Worm (Caenorhabditis elegans) whole organism, L4 larva: Measurements from ENCODE around the gene dnj-22.
A peak's percentile ranks its signal among the peaks of the same experiment; 100 is the strongest.

Experiments
- F37D6.2 ChIP-seq: sonication (generic microtip); optimal IDR thresholded peaks from 2 replicates; lab custom pipeline; 2016; ENCODE audit warnings: mild to moderate bottlenecking, missing genetic modification characterization, missing compliant biosample characterization
- T20F7.1 ChIP-seq: fragments of 200-800 bp; sonication (Bioruptor generic); optimal IDR thresholded peaks from 2 replicates; lab custom pipeline; 2018; ENCODE audit warnings: mild to moderate bottlenecking, missing genetic modification characterization, missing compliant biosample characterization
- Y105C5A.15 ChIP-seq: fragments of 200-800 bp; sonication (Bioruptor generic); IDR thresholded peaks from 2 replicates; pipeline ENCODE4 v1.3.6; 2022; ENCODE audit warnings: missing genetic modification characterization, missing compliant biosample characterization
- aha-1 ChIP-seq: fragments of 150-350 bp; peaks from one replicate; lab custom pipeline; 2014; ENCODE audit warnings: missing biosample characterization, missing genetic modification characterization
- ama-1 ChIP-seq: fragments of 150-350 bp; optimal IDR thresholded peaks from 2 replicates; lab custom pipeline; 2014; ENCODE audit warnings: inconsistent platforms, mixed read lengths
- arid-1 ChIP-seq: fragments of 200-800 bp; sonication (Bioruptor generic); conservative IDR thresholded peaks from 2 replicates; pipeline ENCODE4 v1.3.6; 2022; ENCODE audit warnings: missing genetic modification reagents, missing genetic modification characterization, missing compliant biosample characterization
- ceh-20 ChIP-seq: fragments of 200-800 bp; sonication (Bioruptor generic); IDR thresholded peaks from 2 replicates; pipeline ENCODE4 v1.3.6; 2022; ENCODE audit warnings: missing genetic modification reagents, missing genetic modification characterization, missing compliant biosample characterization
- ceh-44 ChIP-seq: fragments of 200-800 bp; sonication (Bioruptor generic); IDR thresholded peaks from 2 replicates; pipeline ENCODE4 v1.3.6; 2022; ENCODE audit warnings: missing genetic modification reagents, missing genetic modification characterization, missing compliant biosample characterization
- ceh-62 ChIP-seq: sonication (generic microtip); optimal IDR thresholded peaks from 2 replicates; lab custom pipeline; 2017; ENCODE audit warnings: missing biosample characterization, missing genetic modification characterization
- ceh-82 ChIP-seq: sonication (generic microtip); optimal IDR thresholded peaks from 2 replicates; lab custom pipeline; 2017; ENCODE audit warnings: missing biosample characterization, missing genetic modification characterization
- daf-16 ChIP-seq, 3 experiments: sonication (generic microtip); optimal IDR thresholded peaks; 2 replicates each; lab custom pipeline; 2016 to 2017; ENCODE audit warnings: missing genetic modification characterization in 3 of 3, missing genetic modification reagents in 3 of 3, mild to moderate bottlenecking in 2 of 3, missing compliant biosample characterization in 2 of 3, missing biosample characterization in 1 of 3, moderate library complexity in 1 of 3
- dmd-8 ChIP-seq: fragments of 200-800 bp; sonication (Bioruptor generic); IDR thresholded peaks from 2 replicates; pipeline ENCODE4 v1.3.6; 2022; ENCODE audit warnings: missing genetic modification characterization, missing compliant biosample characterization
- dve-1 ChIP-seq: sonication (generic microtip); optimal IDR thresholded peaks from 2 replicates; lab custom pipeline; 2017; ENCODE audit warnings: antibody characterized with exemption, mild to moderate bottlenecking, missing genetic modification characterization, missing compliant biosample characterization; ENCODE audit not compliant: insufficient read depth
- egl-27 ChIP-seq: sonication (generic microtip); optimal IDR thresholded peaks from 3 replicates; lab custom pipeline; 2017; ENCODE audit warnings: missing biosample characterization, missing genetic modification reagents, missing genetic modification characterization
- egl-43 ChIP-seq: fragments of 200-800 bp; sonication (Bioruptor generic); IDR thresholded peaks from 2 replicates; pipeline ENCODE4 v1.3.6; 2022; ENCODE audit warnings: missing genetic modification reagents, missing genetic modification characterization, missing compliant biosample characterization
- fkh-10 ChIP-seq: fragments of 150-350 bp; optimal IDR thresholded peaks from 2 replicates; lab custom pipeline; 2014; ENCODE audit warnings: missing biosample characterization, missing genetic modification reagents, missing genetic modification characterization
- hif-1 ChIP-seq, 2 experiments: sonication (generic microtip); optimal IDR thresholded peaks; 2 replicates each; lab custom pipeline; 2016 to 2017; ENCODE audit warnings: missing compliant biosample characterization in 2 of 2, missing genetic modification characterization in 2 of 2, missing genetic modification reagents in 2 of 2, missing genotype in 2 of 2, mild to moderate bottlenecking in 1 of 2
- hlh-11 ChIP-seq: fragments of 200-800 bp; sonication (Bioruptor generic); optimal IDR thresholded peaks from 2 replicates; lab custom pipeline; 2018; ENCODE audit warnings: mild to moderate bottlenecking, missing genetic modification characterization, missing compliant biosample characterization
- hlh-30 ChIP-seq: sonication (generic microtip); optimal IDR thresholded peaks from 2 replicates; lab custom pipeline; 2017; ENCODE audit warnings: antibody characterized with exemption, mild to moderate bottlenecking, missing genetic modification characterization, missing compliant biosample characterization; ENCODE audit not compliant: insufficient read depth
- hmg-1.1 ChIP-seq: fragments of 200-800 bp; sonication (Bioruptor generic); IDR thresholded peaks from 2 replicates; pipeline ENCODE4 v1.3.6; 2022; ENCODE audit warnings: missing genetic modification reagents, missing genetic modification characterization, missing compliant biosample characterization
- jun-1 ChIP-seq: fragments of 150-350 bp; optimal IDR thresholded peaks from 2 replicates; lab custom pipeline; 2014; ENCODE audit warnings: missing biosample characterization, missing genetic modification reagents, missing genetic modification characterization
- lin-13 ChIP-seq: fragments of 150-350 bp; optimal IDR thresholded peaks from 2 replicates; lab custom pipeline; 2014; ENCODE audit warnings: missing biosample characterization, missing genetic modification reagents, missing genetic modification characterization
- lin-15B ChIP-seq: fragments of 150-350 bp; sonication (generic microtip); optimal IDR thresholded peaks from 3 replicates; lab custom pipeline; 2014; ENCODE audit warnings: missing biosample characterization, missing genetic modification characterization
- lsy-2 ChIP-seq, 2 experiments: fragments of 150-350 bp in 1 of 2; sonication (generic microtip) in 1 of 2; optimal IDR thresholded peaks; 2 replicates each; lab custom pipeline; 2014 to 2017; ENCODE audit warnings: missing biosample characterization in 2 of 2, missing genetic modification characterization in 2 of 2
- madf-5 ChIP-seq, 2 experiments: fragments of 200-800 bp; sonication (Bioruptor generic); IDR thresholded peaks; 2 replicates each; pipeline ENCODE4 v1.3.6; 2022; ENCODE audit warnings: missing compliant biosample characterization in 2 of 2, missing genetic modification characterization in 2 of 2
- mep-1 ChIP-seq: fragments of 150-350 bp; sonication (generic microtip); optimal IDR thresholded peaks from 3 replicates; lab custom pipeline; 2014; ENCODE audit warnings: missing biosample characterization, missing genetic modification characterization
- mxl-3 ChIP-seq: fragments of 200-800 bp; sonication (Bioruptor generic); optimal IDR thresholded peaks from 2 replicates; lab custom pipeline; 2018; ENCODE audit warnings: mild to moderate bottlenecking, missing genetic modification characterization, missing compliant biosample characterization
- nhr-10 ChIP-seq: fragments of 150-350 bp; optimal IDR thresholded peaks from 2 replicates; lab custom pipeline; 2014; ENCODE audit warnings: missing biosample characterization, missing genetic modification characterization
- nhr-102 ChIP-seq: sonication (generic microtip); optimal IDR thresholded peaks from 2 replicates; lab custom pipeline; 2016; ENCODE audit warnings: mild to moderate bottlenecking, missing genetic modification characterization, moderate library complexity, missing compliant biosample characterization
- nhr-11 ChIP-seq: fragments of 150-350 bp; optimal IDR thresholded peaks from 2 replicates; lab custom pipeline; 2014; ENCODE audit warnings: missing biosample characterization, missing genetic modification characterization
- nhr-111 ChIP-seq: fragments of 200-800 bp; sonication (Bioruptor generic); optimal IDR thresholded peaks from 2 replicates; lab custom pipeline; 2018; ENCODE audit warnings: mild to moderate bottlenecking, missing genetic modification characterization, missing compliant biosample characterization
- nhr-237 ChIP-seq: sonication (generic microtip); optimal IDR thresholded peaks from 2 replicates; lab custom pipeline; 2017; ENCODE audit warnings: missing biosample characterization, missing genetic modification characterization
- nhr-25 ChIP-seq: sonication (generic microtip); optimal IDR thresholded peaks from 2 replicates; lab custom pipeline; 2017; ENCODE audit warnings: missing genetic modification characterization, mild to moderate bottlenecking, missing compliant biosample characterization, antibody characterized with exemption, moderate library complexity, borderline replicate concordance; ENCODE audit not compliant: insufficient read depth
- nhr-28 ChIP-seq: fragments of 150-350 bp; optimal IDR thresholded peaks from 2 replicates; lab custom pipeline; 2014; ENCODE audit warnings: missing biosample characterization, missing genetic modification characterization
- nhr-41 ChIP-seq: fragments of 200-800 bp; sonication (Bioruptor generic); IDR thresholded peaks from 2 replicates; pipeline ENCODE4 v1.3.6; 2022; ENCODE audit warnings: missing genetic modification reagents, missing genetic modification characterization, missing compliant biosample characterization
- nhr-42 ChIP-seq: fragments of 200-800 bp; sonication (Bioruptor generic); IDR thresholded peaks from 2 replicates; pipeline ENCODE4 v1.3.6; 2022; ENCODE audit warnings: missing genetic modification characterization, missing compliant biosample characterization
- nhr-6 ChIP-seq: fragments of 150-350 bp; optimal IDR thresholded peaks from 2 replicates; lab custom pipeline; 2014; ENCODE audit warnings: missing biosample characterization, missing genetic modification characterization
- nhr-76 ChIP-seq: fragments of 150-350 bp; optimal IDR thresholded peaks from 2 replicates; lab custom pipeline; 2014; ENCODE audit warnings: missing biosample characterization, missing genetic modification characterization
- nhr-77 ChIP-seq: fragments of 150-350 bp; optimal IDR thresholded peaks from 2 replicates; lab custom pipeline; 2014; ENCODE audit warnings: missing biosample characterization, missing genetic modification characterization
- pha-4 ChIP-seq, 2 experiments: fragments of 150-350 bp in 1 of 2; fragments of 200-800 bp in 1 of 2; sonication (Bioruptor generic) in 1 of 2; IDR thresholded peaks in 1 of 2; optimal IDR thresholded peaks in 1 of 2; 2 replicates each; pipeline versions ENCODE4 v1.3.6 to Lab custom; 2014 to 2022; ENCODE audit warnings: missing genetic modification characterization in 2 of 2, missing genetic modification reagents in 2 of 2, missing biosample characterization in 1 of 2, missing compliant biosample characterization in 1 of 2
- pqm-1 ChIP-seq: sonication (generic microtip); optimal IDR thresholded peaks from 2 replicates; lab custom pipeline; 2017; ENCODE audit warnings: missing biosample characterization, missing genetic modification characterization
- rbr-2 ChIP-seq: sonication (generic microtip); optimal IDR thresholded peaks from 2 replicates; lab custom pipeline; 2016; ENCODE audit warnings: missing genotype, missing genetic modification characterization, missing compliant biosample characterization
- saeg-2 ChIP-seq: fragments of 200-800 bp; sonication (Bioruptor generic); IDR thresholded peaks from 2 replicates; pipeline ENCODE4 v1.3.6; 2022; ENCODE audit warnings: missing genetic modification reagents, missing genetic modification characterization, missing compliant biosample characterization
- skn-1 ChIP-seq: fragments of 150-350 bp; optimal IDR thresholded peaks from 2 replicates; lab custom pipeline; 2014; ENCODE audit warnings: missing biosample characterization, missing genetic modification characterization
- snpc-4 ChIP-seq: fragments of 150-350 bp; optimal IDR thresholded peaks from 2 replicates; lab custom pipeline; 2014; ENCODE audit warnings: missing biosample characterization, missing genetic modification characterization
- unc-130 ChIP-seq: sonication (generic microtip); optimal IDR thresholded peaks from 2 replicates; lab custom pipeline; 2016; ENCODE audit warnings: missing genetic modification reagents, missing genetic modification characterization, missing compliant biosample characterization
- unc-62 ChIP-seq, 3 experiments: fragments of 150-350 bp in 1 of 3; sonication (generic microtip); optimal IDR thresholded peaks in 2 of 3; peaks in 1 of 3; 1 replicate in 1 of 3; 2 replicates in 2 of 3; lab custom pipeline; 2014 to 2017; ENCODE audit warnings: missing biosample characterization in 3 of 3, missing genetic modification characterization in 3 of 3, missing genetic modification reagents in 3 of 3, missing genotype in 1 of 3
- vab-7 ChIP-seq: fragments of 200-800 bp; sonication (Bioruptor generic); IDR thresholded peaks from 2 replicates; pipeline ENCODE4 v1.3.6; 2022; ENCODE audit warnings: missing genetic modification reagents, missing genetic modification characterization, missing compliant biosample characterization
- ztf-11 ChIP-seq: fragments of 150-350 bp; optimal IDR thresholded peaks from 2 replicates; lab custom pipeline; 2014; ENCODE audit warnings: missing biosample characterization, missing genetic modification characterization

dnj-22 gene

DNA sequence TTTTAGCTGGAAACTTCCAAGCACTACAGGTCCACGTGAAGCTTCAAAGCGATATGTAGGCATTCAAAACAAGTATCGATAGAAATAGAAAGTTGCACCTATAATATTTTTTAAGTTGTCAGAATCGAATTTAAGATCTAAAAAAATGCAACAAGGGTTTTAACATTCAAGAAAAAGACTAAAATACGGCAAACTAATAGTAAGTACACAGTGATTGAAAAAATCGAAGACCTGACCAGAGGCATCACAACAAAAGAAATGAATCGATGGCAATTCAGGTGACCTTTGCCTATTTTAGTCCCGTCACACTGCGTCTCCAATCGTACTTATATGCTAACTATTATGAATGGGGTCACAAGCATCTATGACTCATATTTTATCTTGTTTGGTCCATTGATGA lies 14.0 kb downstream of the dnj-22 start, which contains the start of gene T23B12.5:
TSS of gene T23B12.5 (minus strand) at position 101 of the 400 bp plus-strand sequence.
- no peak for TF ChIP-seq hmg-1.1 (GFP tag; lab: Robert Waterston, UW)
- TF ChIP-seq pqm-1 (tag; lab: Kevin White, UChicago) = no peak
- TF ChIP-seq ztf-11 (tag; lab: Kevin White, UChicago) = no peak
- no peak for TF ChIP-seq ceh-20 (GFP tag; lab: Robert Waterston, UW)
- TF ChIP-seq nhr-41 (GFP tag; lab: Robert Waterston, UW) = no peak
- TF ChIP-seq rbr-2 = no peak
- no peak for TF ChIP-seq nhr-28 (tag; lab: Kevin White, UChicago)
- no peak for TF ChIP-seq F37D6.2 (tag; lab: Kevin White, UChicago)
- no peak for TF ChIP-seq ceh-82 (tag; lab: Kevin White, UChicago)
- no peak for TF ChIP-seq snpc-4
- no peak for TF ChIP-seq arid-1 (GFP tag; lab: Robert Waterston, UW)
- TF ChIP-seq nhr-6 (tag; lab: Kevin White, UChicago) = no peak
- no peak for TF ChIP-seq lin-15B
- TF ChIP-seq jun-1 (tag; lab: Kevin White, UChicago) = no peak
- no peak for TF ChIP-seq nhr-42 (GFP tag; lab: Robert Waterston, UW)
- no peak for TF ChIP-seq nhr-237 (tag; lab: Kevin White, UChicago)
- no peak for TF ChIP-seq unc-62 (GFP tag; optimal IDR thresholded peaks at IDR 0.05 in 1 of 2; lab: Kevin White, UChicago)
- TF ChIP-seq unc-62 (tag; optimal IDR thresholded peaks at IDR 0.05; lab: Kevin White, UChicago) = no peak
- TF ChIP-seq skn-1 (tag; lab: Kevin White, UChicago) = no peak
- TF ChIP-seq saeg-2 (GFP tag; lab: Robert Waterston, UW) = no peak
- no peak for TF ChIP-seq dmd-8 (GFP tag; lab: Robert Waterston, UW)

DNA sequence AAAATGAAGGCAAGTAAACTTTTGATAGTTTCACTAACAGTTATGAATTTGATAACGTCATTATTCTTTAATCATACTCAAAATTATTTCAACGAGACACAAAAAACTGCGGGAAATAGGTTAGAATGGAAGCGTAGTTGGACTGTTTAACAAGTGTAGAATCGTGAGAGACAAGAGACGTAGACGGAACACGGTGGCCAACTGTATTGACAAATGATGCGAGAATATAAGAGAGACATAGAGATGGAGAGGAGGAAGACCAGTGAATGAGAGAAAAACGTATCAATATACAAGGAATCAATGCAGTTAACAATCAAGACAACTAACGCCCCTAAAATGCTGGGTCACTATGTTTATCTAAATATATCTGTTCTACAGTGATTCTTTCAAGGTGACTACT lies 16.3 kb downstream of the dnj-22 start:
- TF ChIP-seq nhr-28 (tag; lab: Kevin White, UChicago) = peak; percentile 88
- no peak for TF ChIP-seq hif-1 (tag; optimal IDR thresholded peaks at IDR 0.05; lab: Kevin White, UChicago)
- no peak for TF ChIP-seq ceh-62
- no peak for TF ChIP-seq unc-130 (GFP tag; lab: Kevin White, UChicago)
- no peak for TF ChIP-seq nhr-10 (tag; lab: Kevin White, UChicago)
- no peak for TF ChIP-seq nhr-11
- no peak for TF ChIP-seq nhr-76 (tag; lab: Kevin White, UChicago)
- no peak for TF ChIP-seq ama-1 (lab: Kevin White, UChicago)
- TF ChIP-seq hlh-11 (tag; lab: Kevin White, UChicago) = peak; percentile 76
- no peak for TF ChIP-seq dmd-8 (GFP tag; lab: Robert Waterston, UW)
- TF ChIP-seq pqm-1 (tag; lab: Kevin White, UChicago) = peak; percentile 56
- TF ChIP-seq aha-1 = peak; percentile 42
- TF ChIP-seq nhr-111 (GFP tag; lab: Kevin White, UChicago) = no peak
- no peak for TF ChIP-seq daf-16 (GFP tag; optimal IDR thresholded peaks at IDR 0.05; lab: Kevin White, UChicago)
- peak; percentile 83 for TF ChIP-seq daf-16 (tag; optimal IDR thresholded peaks at IDR 0.05; lab: Kevin White, UChicago)
- TF ChIP-seq arid-1 (GFP tag; lab: Robert Waterston, UW) = no peak
- TF ChIP-seq nhr-25 (tag; lab: Kevin White, UChicago) = peak; percentile 48
- no peak for TF ChIP-seq pha-4 (GFP tag; IDR thresholded peaks at IDR 0.05; lab: Robert Waterston, UW)
- TF ChIP-seq pha-4 (tag; optimal IDR thresholded peaks at IDR 0.05; lab: Kevin White, UChicago) = peak; percentile 2
- TF ChIP-seq hlh-30 (tag; lab: Kevin White, UChicago) = no peak
- TF ChIP-seq madf-5 (GFP tag; IDR thresholded peaks at IDR 0.05; lab: Robert Waterston, UW) = no peak
- TF ChIP-seq egl-27 (tag; lab: Kevin White, UChicago) = no peak
- TF ChIP-seq mep-1 (tag; lab: Kevin White, UChicago) = peak; percentile 38
- no peak for TF ChIP-seq Y105C5A.15 (GFP tag; lab: Robert Waterston, UW)
- TF ChIP-seq vab-7 = no peak
- TF ChIP-seq lin-13 (GFP tag; lab: Kevin White, UChicago) = no peak
- TF ChIP-seq hmg-1.1 (GFP tag; lab: Robert Waterston, UW) = no peak
- TF ChIP-seq nhr-102 = no peak
- peak; percentile 10 for TF ChIP-seq mxl-3
- peak in 1 of 2 experiments; percentile 24 for TF ChIP-seq lsy-2 (tag; optimal IDR thresholded peaks at IDR 0.05; lab: Kevin White, UChicago)
- TF ChIP-seq nhr-77 (tag; lab: Kevin White, UChicago) = peak; percentile 23
- TF ChIP-seq ceh-44 (GFP tag; lab: Robert Waterston, UW) = no peak
- TF ChIP-seq dve-1 (tag; lab: Kevin White, UChicago) = peak; percentile 69
- no peak for TF ChIP-seq fkh-10 (GFP tag; lab: Kevin White, UChicago)
- TF ChIP-seq egl-43 (GFP tag; lab: Robert Waterston, UW) = no peak
- TF ChIP-seq jun-1 (tag; lab: Kevin White, UChicago) = no peak
- TF ChIP-seq T20F7.1 (GFP tag; lab: Kevin White, UChicago) = no peak
